Worm (Caenorhabditis elegans) whole organism, L4 larva: Measurements from ENCODE around the gene clh-5.

ENCODE experiments used
- F10B5.3 ChIP-seq: sonication (generic microtip); optimal IDR thresholded peaks from 2 replicates; lab custom pipeline; 2016; ENCODE audit warnings: mild to moderate bottlenecking, missing genetic modification characterization, missing compliant biosample characterization
- T20F7.1 ChIP-seq: fragments of 200-800 bp; sonication (Bioruptor generic); optimal IDR thresholded peaks from 2 replicates; lab custom pipeline; 2018; ENCODE audit warnings: mild to moderate bottlenecking, missing genetic modification characterization, missing compliant biosample characterization
- T26A8.4 ChIP-seq: fragments of 200-800 bp; sonication (Bioruptor generic); IDR thresholded peaks from 2 replicates; pipeline ENCODE4 v1.3.6; 2022; ENCODE audit warnings: missing genetic modification characterization, missing compliant biosample characterization
- aha-1 ChIP-seq: fragments of 150-350 bp; peaks from one replicate; lab custom pipeline; 2014; ENCODE audit warnings: missing biosample characterization, missing genetic modification characterization
- attf-4 ChIP-seq: sonication (generic microtip); optimal IDR thresholded peaks from 3 replicates; lab custom pipeline; 2017; ENCODE audit warnings: missing biosample characterization, missing genetic modification characterization
- ceh-20 ChIP-seq: fragments of 200-800 bp; sonication (Bioruptor generic); IDR thresholded peaks from 2 replicates; pipeline ENCODE4 v1.3.6; 2022; ENCODE audit warnings: missing genetic modification reagents, missing genetic modification characterization, missing compliant biosample characterization
- ceh-32 ChIP-seq: sonication (generic microtip); optimal IDR thresholded peaks from 2 replicates; lab custom pipeline; 2016; ENCODE audit warnings: mild to moderate bottlenecking, missing genetic modification characterization, missing compliant biosample characterization; ENCODE audit not compliant: poor library complexity
- ceh-44 ChIP-seq: fragments of 200-800 bp; sonication (Bioruptor generic); IDR thresholded peaks from 2 replicates; pipeline ENCODE4 v1.3.6; 2022; ENCODE audit warnings: missing genetic modification reagents, missing genetic modification characterization, missing compliant biosample characterization
- ces-1 ChIP-seq: fragments of 150-350 bp; sonication (generic microtip); optimal IDR thresholded peaks from 4 replicates; lab custom pipeline; 2014; ENCODE audit warnings: missing biosample characterization, missing genetic modification reagents, missing genetic modification characterization
- cey-2 ChIP-seq: sonication (generic microtip); optimal IDR thresholded peaks from 3 replicates; lab custom pipeline; 2017; ENCODE audit warnings: missing genetic modification characterization, mild to moderate bottlenecking, missing compliant biosample characterization, antibody characterized with exemption, borderline replicate concordance; ENCODE audit not compliant: insufficient read depth
- ctbp-1 ChIP-seq: fragments of 200-800 bp; sonication (Bioruptor generic); IDR thresholded peaks from 2 replicates; pipeline ENCODE4 v1.3.6; 2022; ENCODE audit warnings: missing genetic modification reagents, missing genetic modification characterization, missing compliant biosample characterization
- daf-16 ChIP-seq, 3 experiments: sonication (generic microtip); optimal IDR thresholded peaks; 2 replicates each; lab custom pipeline; 2016 to 2017; ENCODE audit warnings: missing genetic modification characterization in 3 of 3, missing genetic modification reagents in 3 of 3, mild to moderate bottlenecking in 2 of 3, missing compliant biosample characterization in 2 of 3, missing biosample characterization in 1 of 3, moderate library complexity in 1 of 3
- dmd-6 ChIP-seq: fragments of 200-800 bp; sonication (Bioruptor generic); IDR thresholded peaks from 2 replicates; pipeline ENCODE4 v1.3.6; 2022; ENCODE audit warnings: missing genetic modification reagents, missing genetic modification characterization, missing compliant biosample characterization
- dmd-8 ChIP-seq: fragments of 200-800 bp; sonication (Bioruptor generic); IDR thresholded peaks from 2 replicates; pipeline ENCODE4 v1.3.6; 2022; ENCODE audit warnings: missing genetic modification characterization, missing compliant biosample characterization
- dve-1 ChIP-seq: sonication (generic microtip); optimal IDR thresholded peaks from 2 replicates; lab custom pipeline; 2017; ENCODE audit warnings: antibody characterized with exemption, mild to moderate bottlenecking, missing genetic modification characterization, missing compliant biosample characterization; ENCODE audit not compliant: insufficient read depth
- gei-8 ChIP-seq: fragments of 200-800 bp; sonication (Bioruptor generic); optimal IDR thresholded peaks from 2 replicates; lab custom pipeline; 2018; ENCODE audit warnings: mild to moderate bottlenecking, missing genetic modification characterization, missing compliant biosample characterization
- hif-1 ChIP-seq, 2 experiments: sonication (generic microtip); optimal IDR thresholded peaks; 2 replicates each; lab custom pipeline; 2016 to 2017; ENCODE audit warnings: missing compliant biosample characterization in 2 of 2, missing genetic modification characterization in 2 of 2, missing genetic modification reagents in 2 of 2, missing genotype in 2 of 2, mild to moderate bottlenecking in 1 of 2
- hlh-11 ChIP-seq: fragments of 200-800 bp; sonication (Bioruptor generic); optimal IDR thresholded peaks from 2 replicates; lab custom pipeline; 2018; ENCODE audit warnings: mild to moderate bottlenecking, missing genetic modification characterization, missing compliant biosample characterization
- hlh-30 ChIP-seq: sonication (generic microtip); optimal IDR thresholded peaks from 2 replicates; lab custom pipeline; 2017; ENCODE audit warnings: antibody characterized with exemption, mild to moderate bottlenecking, missing genetic modification characterization, missing compliant biosample characterization; ENCODE audit not compliant: insufficient read depth
- lim-7 ChIP-seq: fragments of 200-800 bp; sonication (Bioruptor generic); IDR thresholded peaks from 2 replicates; pipeline ENCODE4 v1.3.6; 2022; ENCODE audit warnings: missing genetic modification characterization, missing compliant biosample characterization
- lin-13 ChIP-seq: fragments of 150-350 bp; optimal IDR thresholded peaks from 2 replicates; lab custom pipeline; 2014; ENCODE audit warnings: missing biosample characterization, missing genetic modification reagents, missing genetic modification characterization
- lin-15B ChIP-seq: fragments of 150-350 bp; sonication (generic microtip); optimal IDR thresholded peaks from 3 replicates; lab custom pipeline; 2014; ENCODE audit warnings: missing biosample characterization, missing genetic modification characterization
- lin-29 ChIP-seq: fragments of 200-800 bp; sonication (Bioruptor generic); IDR thresholded peaks from 2 replicates; pipeline ENCODE4 v1.3.6; 2022; ENCODE audit warnings: missing genetic modification reagents, missing genetic modification characterization, missing compliant biosample characterization
- lir-3 ChIP-seq: sonication (generic microtip); optimal IDR thresholded peaks from 2 replicates; lab custom pipeline; 2016; ENCODE audit warnings: mild to moderate bottlenecking, missing genetic modification characterization, missing compliant biosample characterization
- madf-5 ChIP-seq, 2 experiments: fragments of 200-800 bp; sonication (Bioruptor generic); IDR thresholded peaks; 2 replicates each; pipeline ENCODE4 v1.3.6; 2022; ENCODE audit warnings: missing compliant biosample characterization in 2 of 2, missing genetic modification characterization in 2 of 2
- mdt-29 ChIP-seq: fragments of 200-800 bp; sonication (Bioruptor generic); IDR thresholded peaks from 2 replicates; pipeline ENCODE4 v1.3.6; 2022; ENCODE audit warnings: missing genetic modification reagents, missing genetic modification characterization, missing compliant biosample characterization
- mxl-2 ChIP-seq: fragments of 200-800 bp; sonication (Bioruptor generic); conservative IDR thresholded peaks from 2 replicates; pipeline ENCODE4 v1.3.6; 2022; ENCODE audit warnings: missing genetic modification reagents, missing genetic modification characterization, missing compliant biosample characterization
- nhr-11 ChIP-seq: fragments of 150-350 bp; optimal IDR thresholded peaks from 2 replicates; lab custom pipeline; 2014; ENCODE audit warnings: missing biosample characterization, missing genetic modification characterization
- nhr-28 ChIP-seq: fragments of 150-350 bp; optimal IDR thresholded peaks from 2 replicates; lab custom pipeline; 2014; ENCODE audit warnings: missing biosample characterization, missing genetic modification characterization
- nhr-42 ChIP-seq: fragments of 200-800 bp; sonication (Bioruptor generic); IDR thresholded peaks from 2 replicates; pipeline ENCODE4 v1.3.6; 2022; ENCODE audit warnings: missing genetic modification characterization, missing compliant biosample characterization
- nhr-6 ChIP-seq: fragments of 150-350 bp; optimal IDR thresholded peaks from 2 replicates; lab custom pipeline; 2014; ENCODE audit warnings: missing biosample characterization, missing genetic modification characterization
- nhr-77 ChIP-seq: fragments of 150-350 bp; optimal IDR thresholded peaks from 2 replicates; lab custom pipeline; 2014; ENCODE audit warnings: missing biosample characterization, missing genetic modification characterization
- pha-4 ChIP-seq, 2 experiments: fragments of 150-350 bp in 1 of 2; fragments of 200-800 bp in 1 of 2; sonication (Bioruptor generic) in 1 of 2; IDR thresholded peaks in 1 of 2; optimal IDR thresholded peaks in 1 of 2; 2 replicates each; pipeline versions ENCODE4 v1.3.6 to Lab custom; 2014 to 2022; ENCODE audit warnings: missing genetic modification characterization in 2 of 2, missing genetic modification reagents in 2 of 2, missing biosample characterization in 1 of 2, missing compliant biosample characterization in 1 of 2
- pqm-1 ChIP-seq: sonication (generic microtip); optimal IDR thresholded peaks from 2 replicates; lab custom pipeline; 2017; ENCODE audit warnings: missing biosample characterization, missing genetic modification characterization
- snpc-4 ChIP-seq: fragments of 150-350 bp; optimal IDR thresholded peaks from 2 replicates; lab custom pipeline; 2014; ENCODE audit warnings: missing biosample characterization, missing genetic modification characterization
- spr-3 ChIP-seq: fragments of 200-800 bp; sonication (Bioruptor generic); optimal IDR thresholded peaks from 2 replicates; lab custom pipeline; 2018; ENCODE audit warnings: mild to moderate bottlenecking, missing genetic modification characterization, missing compliant biosample characterization
- tra-1 ChIP-seq: fragments of 200-800 bp; sonication (Bioruptor generic); IDR thresholded peaks from 2 replicates; pipeline ENCODE4 v1.3.6; 2022; ENCODE audit warnings: missing genetic modification reagents, missing genetic modification characterization, missing compliant biosample characterization
- unc-62 ChIP-seq, 3 experiments: fragments of 150-350 bp in 1 of 3; sonication (generic microtip); optimal IDR thresholded peaks in 2 of 3; peaks in 1 of 3; 1 replicate in 1 of 3; 2 replicates in 2 of 3; lab custom pipeline; 2014 to 2017; ENCODE audit warnings: missing biosample characterization in 3 of 3, missing genetic modification characterization in 3 of 3, missing genetic modification reagents in 3 of 3, missing genotype in 1 of 3
- vab-7 ChIP-seq: fragments of 200-800 bp; sonication (Bioruptor generic); IDR thresholded peaks from 2 replicates; pipeline ENCODE4 v1.3.6; 2022; ENCODE audit warnings: missing genetic modification reagents, missing genetic modification characterization, missing compliant biosample characterization
- zag-1 ChIP-seq: fragments of 150-350 bp; optimal IDR thresholded peaks from 2 replicates; lab custom pipeline; 2014; ENCODE audit warnings: missing biosample characterization, missing genetic modification characterization
- zfp-2 ChIP-seq: sonication (generic microtip); optimal IDR thresholded peaks from 2 replicates; lab custom pipeline; 2016; ENCODE audit warnings: mild to moderate bottlenecking, missing genetic modification characterization, missing compliant biosample characterization

clh-5 gene

DNA sequence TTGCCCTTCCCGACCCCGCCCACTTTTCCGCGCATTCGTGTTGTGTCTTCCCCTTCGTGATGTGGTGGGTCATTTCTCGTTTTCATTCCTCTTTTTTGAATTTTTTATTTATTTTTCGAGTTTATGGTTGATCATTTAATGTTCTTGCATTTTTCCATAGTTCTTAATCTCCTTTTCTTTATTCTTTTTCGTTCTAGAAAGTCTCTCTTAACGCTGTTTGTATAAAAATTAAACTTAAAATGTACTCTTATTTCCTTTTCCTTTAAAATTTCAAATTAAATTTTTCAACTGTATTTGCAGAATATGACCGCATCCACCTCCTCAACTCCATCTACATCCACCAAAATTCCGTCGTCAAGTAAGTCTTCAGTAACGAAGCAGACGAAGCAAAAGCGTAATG lies 12.1 kb downstream of the clh-5 start, which contains the start of gene hlh-3:
TSS of gene hlh-3 (plus strand) at position 301 of the 400 bp plus-strand sequence.
- no peak for TF ChIP-seq ces-1 (GFP tag; lab: Kevin White, UChicago)
- TF ChIP-seq lin-13 (GFP tag; lab: Kevin White, UChicago), result no peak
- no peak for TF ChIP-seq pha-4 (GFP tag; IDR thresholded peaks at IDR 0.05; lab: Robert Waterston, UW)
- TF ChIP-seq pha-4 (tag; optimal IDR thresholded peaks at IDR 0.05; lab: Kevin White, UChicago), result no peak
- no peak for TF ChIP-seq lin-29
- no peak for TF ChIP-seq unc-62 (GFP tag; optimal IDR thresholded peaks at IDR 0.05 in 1 of 2; lab: Kevin White, UChicago)
- TF ChIP-seq unc-62 (tag; optimal IDR thresholded peaks at IDR 0.05; lab: Kevin White, UChicago), result no peak
- no peak for TF ChIP-seq hlh-11 (tag; lab: Kevin White, UChicago)
- TF ChIP-seq cey-2, result no peak
- TF ChIP-seq hif-1 (tag; optimal IDR thresholded peaks at IDR 0.05; lab: Kevin White, UChicago), result no peak
- TF ChIP-seq aha-1 (tag; lab: Kevin White, UChicago), result no peak
- TF ChIP-seq nhr-42 (GFP tag; lab: Robert Waterston, UW), result no peak
- no peak for TF ChIP-seq ceh-20 (GFP tag; lab: Robert Waterston, UW)
- TF ChIP-seq spr-3, result no peak
- no peak for TF ChIP-seq attf-4 (tag; lab: Kevin White, UChicago)
- TF ChIP-seq T20F7.1 (GFP tag; lab: Kevin White, UChicago), result no peak
- TF ChIP-seq nhr-6 (tag; lab: Kevin White, UChicago), result no peak
- no peak for TF ChIP-seq lin-15B (tag; lab: Kevin White, UChicago)
- TF ChIP-seq nhr-77 (tag; lab: Kevin White, UChicago), result no peak
- TF ChIP-seq snpc-4, result no peak
- no peak for TF ChIP-seq zag-1
- TF ChIP-seq dmd-8 (GFP tag; lab: Robert Waterston, UW), result no peak

DNA sequence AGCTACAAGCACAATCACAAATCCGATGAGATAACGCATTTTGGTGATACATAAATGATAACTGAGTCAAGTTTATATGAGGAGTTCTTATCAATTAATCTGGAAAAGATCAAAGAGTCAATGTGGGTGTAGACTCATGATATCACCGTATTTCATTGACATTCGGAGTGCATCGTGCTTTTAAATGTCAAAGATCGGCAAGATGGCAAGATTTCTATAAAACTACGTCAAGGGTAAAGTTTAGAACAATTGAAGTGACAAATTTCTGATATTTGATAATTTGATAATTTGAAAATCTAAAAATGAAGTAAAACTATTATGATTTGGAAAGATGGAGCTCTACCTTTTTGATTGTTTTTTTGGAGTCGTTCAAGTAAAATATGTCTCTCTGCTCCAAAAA lies 15.3 kb downstream of the clh-5 start, which contains the start of gene sysm-1:
TSS of gene sysm-1 (minus strand) at position 101 of the 400 bp plus-strand sequence.
- TF ChIP-seq dve-1 (tag; lab: Kevin White, UChicago) (no peak), dmd-6 (GFP tag; lab: Robert Waterston, UW) (peak; percentile 27; the same call in 1 of the 2 replicates)

DNA sequence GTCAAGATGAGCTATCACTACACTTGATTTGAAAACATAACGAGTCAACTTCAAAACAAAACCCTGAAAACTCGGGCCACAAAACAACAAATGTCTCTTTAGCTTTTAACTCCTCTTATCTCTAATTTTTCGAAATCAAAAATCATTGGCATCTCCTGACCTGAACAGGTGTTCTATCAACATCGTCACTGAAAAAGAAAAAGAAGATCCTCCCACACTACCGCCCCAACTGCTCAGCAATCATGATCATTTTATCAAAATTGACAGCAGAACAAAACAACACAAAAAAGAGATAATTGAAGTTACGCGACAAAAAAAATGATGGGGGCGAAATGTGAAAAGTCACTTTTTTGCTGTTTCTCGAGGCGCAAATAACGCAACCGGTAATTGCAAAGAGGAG lies 20.1 kb downstream of the clh-5 start:
- no peak for TF ChIP-seq dmd-6 (GFP tag; lab: Robert Waterston, UW)
- peak; percentile 24 for TF ChIP-seq nhr-11 (tag; lab: Kevin White, UChicago)
- TF ChIP-seq unc-62 (GFP tag; optimal IDR thresholded peaks at IDR 0.05 in 1 of 2; lab: Kevin White, UChicago), result peak in 1 of 2 experiments; percentile 97
- TF ChIP-seq unc-62 (tag; optimal IDR thresholded peaks at IDR 0.05; lab: Kevin White, UChicago), result no peak
- TF ChIP-seq hlh-11 (tag; lab: Kevin White, UChicago), result peak; percentile 67
- TF ChIP-seq daf-16 (GFP tag; optimal IDR thresholded peaks at IDR 0.05; lab: Kevin White, UChicago), result peak in 1 of 2 experiments; percentile 91
- no peak for TF ChIP-seq daf-16 (tag; optimal IDR thresholded peaks at IDR 0.05; lab: Kevin White, UChicago)
- TF ChIP-seq nhr-6 (tag; lab: Kevin White, UChicago), result no peak

DNA sequence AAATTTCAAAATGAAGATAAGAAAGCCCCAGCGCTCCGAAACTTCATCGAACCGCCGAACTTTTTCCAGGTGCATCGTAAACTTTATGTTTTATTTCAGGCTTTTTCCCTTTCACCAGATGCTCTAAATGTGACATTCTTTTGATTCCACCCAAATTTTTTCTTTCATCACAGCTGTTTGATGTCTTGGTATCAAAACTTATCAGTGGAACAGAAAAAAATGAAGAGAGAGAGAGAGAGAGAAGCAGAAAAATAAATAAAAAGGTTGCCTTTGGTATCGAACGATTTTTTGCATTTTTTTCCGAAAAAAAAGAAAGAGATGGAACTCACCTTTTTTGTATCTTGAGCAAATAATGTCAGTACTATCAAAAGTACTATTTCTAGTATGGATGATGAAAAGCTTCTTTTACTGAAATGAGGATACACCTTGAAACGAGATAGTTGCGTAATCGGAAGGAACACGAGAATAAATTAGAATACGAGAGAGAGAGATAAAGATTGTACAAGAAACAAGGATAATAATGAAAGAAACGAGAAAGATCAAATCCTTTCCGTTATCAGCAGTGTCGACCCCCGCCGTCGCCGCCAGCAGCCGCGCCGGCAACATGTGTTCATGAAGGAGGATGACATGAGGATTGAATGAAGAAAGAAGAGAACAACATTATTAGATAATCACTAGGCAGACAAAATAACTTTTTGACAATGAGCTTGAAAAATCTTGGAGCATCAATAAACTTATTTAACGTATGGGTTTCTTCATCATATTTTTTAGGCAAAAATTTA lies 22.1 kb downstream of the clh-5 start:
- no peak for TF ChIP-seq tra-1 (GFP tag; lab: Robert Waterston, UW)
- no peak for TF ChIP-seq mdt-29
- peak; percentile 53 for TF ChIP-seq hlh-30 (tag; lab: Kevin White, UChicago)
- TF ChIP-seq gei-8 (GFP tag; lab: Kevin White, UChicago), result no peak
- TF ChIP-seq mxl-2 (GFP tag; lab: Robert Waterston, UW), result no peak
- TF ChIP-seq ceh-44, result no peak
- peak; percentile 13 for TF ChIP-seq nhr-28 (tag; lab: Kevin White, UChicago)
- peak; percentile 57 for TF ChIP-seq pqm-1
- no peak for TF ChIP-seq madf-5 (GFP tag; IDR thresholded peaks at IDR 0.05; lab: Robert Waterston, UW)
- TF ChIP-seq vab-7 (GFP tag; lab: Robert Waterston, UW), result no peak
- no peak for TF ChIP-seq F10B5.3
- no peak for TF ChIP-seq lim-7
- no peak for TF ChIP-seq T26A8.4 (GFP tag; lab: Robert Waterston, UW)
- no peak for TF ChIP-seq zfp-2 (tag; lab: Kevin White, UChicago)
- TF ChIP-seq pha-4 (GFP tag; IDR thresholded peaks at IDR 0.05; lab: Robert Waterston, UW), result no peak
- TF ChIP-seq pha-4 (tag; optimal IDR thresholded peaks at IDR 0.05; lab: Kevin White, UChicago), result no peak
- TF ChIP-seq ceh-32 (tag; lab: Kevin White, UChicago), result no peak
- no peak for TF ChIP-seq lir-3 (tag; lab: Kevin White, UChicago)
- TF ChIP-seq unc-62 (GFP tag; optimal IDR thresholded peaks at IDR 0.05 in 1 of 2; lab: Kevin White, UChicago), result no peak
- TF ChIP-seq unc-62 (tag; optimal IDR thresholded peaks at IDR 0.05; lab: Kevin White, UChicago), result no peak
- no peak for TF ChIP-seq ctbp-1 (GFP tag; lab: Robert Waterston, UW)
